Worm (Caenorhabditis elegans): Measurements from ENCODE around the gene slc-17.3.

Gene slc-17.3

ce11 chrIII:7865238-7865761 lies at the start of gene slc-17.3:
Gene slc-17.3, minus strand, starts transcription at chrIII:7865288.
- TF ChIP-seq nhr-76 (tag; optimal IDR thresholded peaks at IDR 0.05) (no peak), unc-62 (GFP tag; optimal IDR thresholded peaks at IDR 0.05) (no peak), elt-3 (tag; optimal IDR thresholded peaks at IDR 0.05) (no peak), pha-4 (tag; optimal IDR thresholded peaks at IDR 0.05) (no peak), ces-1 (GFP tag; optimal IDR thresholded peaks at IDR 0.05) (no peak), blmp-1 (tag; optimal IDR thresholded peaks at IDR 0.05) (no peak), snpc-4 (tag; optimal IDR thresholded peaks at IDR 0.05) (no peak), ham-2 (GFP tag; optimal IDR thresholded peaks at IDR 0.05) (no peak), M03D4.4 (tag; optimal IDR thresholded peaks at IDR 0.05) (no peak), nhr-2 (tag; optimal IDR thresholded peaks at IDR 0.05) (no peak), ceh-83 (GFP tag; optimal IDR thresholded peaks at IDR 0.05) (no peak)

ce11 chrIII:7913488-7913887 lies 48.4 kb upstream of the slc-17.3 start, which contains the start of gene ZK688.12:
Gene ZK688.12, minus strand, starts transcription at chrIII:7913588.
- TF ChIP-seq lsy-2 (tag; optimal IDR thresholded peaks at IDR 0.05) (no peak), bed-3 (GFP tag; optimal IDR thresholded peaks at IDR 0.05) (no peak), ceh-83 (GFP tag; optimal IDR thresholded peaks at IDR 0.05) (no peak), snpc-4 (tag; optimal IDR thresholded peaks at IDR 0.05) (no peak), unc-39 (tag; optimal IDR thresholded peaks at IDR 0.05) (no peak), unc-62 (GFP tag; optimal IDR thresholded peaks at IDR 0.05) (no peak), unc-120 (tag; optimal IDR thresholded peaks at IDR 0.05; ENCODE audit: poor library complexity, severe bottlenecking) (no peak), lin-13 (tag; optimal IDR thresholded peaks at IDR 0.05) (no peak), nhr-28 (tag; optimal IDR thresholded peaks at IDR 0.05) (no peak), elt-3 (tag; optimal IDR thresholded peaks at IDR 0.05) (no peak)

- peak; percentile 51 for TF ChIP-seq nhr-2 (tag; optimal IDR thresholded peaks at IDR 0.05)
- TF ChIP-seq mab-5 (tag; optimal IDR thresholded peaks at IDR 0.05), result no peak
- TF ChIP-seq ceh-39 (tag; optimal IDR thresholded peaks at IDR 0.05), result peak; percentile 61
- TF ChIP-seq unc-62 (GFP tag; optimal IDR thresholded peaks at IDR 0.05), result peak; percentile 12
These were observed 46.5 kb upstream of the slc-17.3 start, which contains the start of gene ZK688.7 for ce11 chrIII:7911621-7912020. Gene ZK688.7, minus strand, starts transcription at chrIII:7911634.

ce11 chrIII:7909263-7909662 lies 44.2 kb upstream of the slc-17.3 start, which contains the start of gene ZK688.1:
Gene ZK688.1, plus strand, starts transcription at chrIII:7909563.
- no peak for TF ChIP-seq nhr-237 (tag; optimal IDR thresholded peaks at IDR 0.05)
- TF ChIP-seq zip-8 (tag; optimal IDR thresholded peaks at IDR 0.05), result no peak
- no peak for TF ChIP-seq sem-2 (GFP tag; optimal IDR thresholded peaks at IDR 0.05)
- TF ChIP-seq ces-1 (GFP tag; optimal IDR thresholded peaks at IDR 0.05), result no peak
- TF ChIP-seq tbx-8 (GFP tag; optimal IDR thresholded peaks at IDR 0.05), result no peak
- TF ChIP-seq ham-2 (GFP tag; optimal IDR thresholded peaks at IDR 0.05), result no peak
- TF ChIP-seq nhr-12 (tag; optimal IDR thresholded peaks at IDR 0.05), result no peak
- TF ChIP-seq ceh-43 (GFP tag; optimal IDR thresholded peaks at IDR 0.05), result no peak
- no peak for TF ChIP-seq ceh-39 (tag; optimal IDR thresholded peaks at IDR 0.05)
- TF ChIP-seq mab-5 (tag; optimal IDR thresholded peaks at IDR 0.05), result no peak
- TF ChIP-seq unc-39 (tag; optimal IDR thresholded peaks at IDR 0.05), result no peak
- TF ChIP-seq snpc-4 (tag; optimal IDR thresholded peaks at IDR 0.05), result no peak
- no peak for TF ChIP-seq M03D4.4 (tag; optimal IDR thresholded peaks at IDR 0.05)

ce11 chrIII:7907515-7907914 lies 42.4 kb upstream of the slc-17.3 start, which contains the start of gene pcp-5:
Gene pcp-5, minus strand, starts transcription at chrIII:7907615.
- TF ChIP-seq unc-120 (tag; optimal IDR thresholded peaks at IDR 0.05; ENCODE audit: poor library complexity, severe bottlenecking), result no peak
- TF ChIP-seq nhr-237 (tag; optimal IDR thresholded peaks at IDR 0.05), result no peak
- no peak for TF ChIP-seq zip-8 (tag; optimal IDR thresholded peaks at IDR 0.05)
- TF ChIP-seq ceh-39 (tag; optimal IDR thresholded peaks at IDR 0.05), result peak; percentile 45
- no peak for TF ChIP-seq unc-39 (tag; optimal IDR thresholded peaks at IDR 0.05)
- TF ChIP-seq hlh-1 (tag; optimal IDR thresholded peaks at IDR 0.05), result peak; percentile 83
- TF ChIP-seq mls-2 (tag; optimal IDR thresholded peaks at IDR 0.05), result no peak
- no peak for TF ChIP-seq ceh-83 (GFP tag; optimal IDR thresholded peaks at IDR 0.05)
- no peak for TF ChIP-seq flh-1 (GFP tag; optimal IDR thresholded peaks at IDR 0.05)
- no peak for TF ChIP-seq ces-1 (GFP tag; optimal IDR thresholded peaks at IDR 0.05)
- TF ChIP-seq sem-2 (GFP tag; optimal IDR thresholded peaks at IDR 0.05), result no peak
- TF ChIP-seq sptf-1 (tag; optimal IDR thresholded peaks at IDR 0.05), result no peak
- no peak for TF ChIP-seq tbx-8 (GFP tag; optimal IDR thresholded peaks at IDR 0.05)
- TF ChIP-seq unc-62 (GFP tag; optimal IDR thresholded peaks at IDR 0.05), result peak; percentile 28
- TF ChIP-seq M03D4.4 (tag; optimal IDR thresholded peaks at IDR 0.05), result no peak
- no peak for TF ChIP-seq cnd-1 (tag; optimal IDR thresholded peaks at IDR 0.05)
- no peak for TF ChIP-seq ham-2 (GFP tag; optimal IDR thresholded peaks at IDR 0.05)
- TF ChIP-seq drap-1 (GFP tag; optimal IDR thresholded peaks at IDR 0.05), result no peak

Data from whole organism, mixed stage, embryonic.